Worm (Caenorhabditis elegans): ENCODE data around the gene ZC15.1.

ce11 chrV:20344889-20345288, 39.0 kb downstream of the ZC15.1 start, which contains the start of gene Y38H6A.3:
- TF ChIP-seq snpc-4 (GFP tag; optimal IDR thresholded peaks at IDR 0.05) (no peak), snpc-4 (tag; optimal IDR thresholded peaks at IDR 0.05) (no peak), F55B11.4 (tag; optimal IDR thresholded peaks at IDR 0.05; ENCODE audit: borderline replicate concordance, insufficient read depth) (no peak)

All from whole organism, young adult.